Worm (Caenorhabditis elegans) whole organism, L3 larva: ENCODE data around the gene Y48A6B.14.

Experiments
- ceh-82 ChIP-seq: fragments of 150-350 bp; optimal IDR thresholded peaks from 2 replicates; lab custom pipeline; 2014; ENCODE audit warnings: missing biosample characterization, missing genetic modification characterization
- egl-27 ChIP-seq: sonication (generic microtip); optimal IDR thresholded peaks from 4 replicates; lab custom pipeline; 2017; ENCODE audit warnings: missing biosample characterization, missing genetic modification reagents, missing genetic modification characterization
- elt-1 ChIP-seq: fragments of 150-350 bp; optimal IDR thresholded peaks from 2 replicates; lab custom pipeline; 2014; ENCODE audit warnings: missing biosample characterization, missing genetic modification characterization
- elt-3 ChIP-seq, 3 experiments: fragments of 150-350 bp in 1 of 3; sonication (generic microtip) in 2 of 3; optimal IDR thresholded peaks; 2 replicates in 2 of 3; 4 replicates in 1 of 3; lab custom pipeline; 2014 to 2017; ENCODE audit warnings: missing biosample characterization in 3 of 3, missing genetic modification characterization in 3 of 3
- fkh-10 ChIP-seq: sonication (generic microtip); optimal IDR thresholded peaks from 2 replicates; lab custom pipeline; 2017; ENCODE audit warnings: missing biosample characterization, missing genetic modification reagents, missing genetic modification characterization
- fos-1 ChIP-seq: fragments of 150-350 bp; optimal IDR thresholded peaks from 2 replicates; lab custom pipeline; 2014; ENCODE audit warnings: missing biosample characterization, missing genetic modification characterization
- nhr-12 ChIP-seq: fragments of 150-350 bp; optimal IDR thresholded peaks from 2 replicates; lab custom pipeline; 2014; ENCODE audit warnings: missing biosample characterization, missing genetic modification characterization
- nhr-28 ChIP-seq: fragments of 150-350 bp; optimal IDR thresholded peaks from 2 replicates; lab custom pipeline; 2014; ENCODE audit warnings: missing biosample characterization, missing genetic modification characterization
- nhr-67 ChIP-seq: fragments of 150-350 bp; optimal IDR thresholded peaks from 2 replicates; lab custom pipeline; 2014; ENCODE audit warnings: missing biosample characterization, missing genetic modification characterization
- pqm-1 ChIP-seq: fragments of 150-350 bp; optimal IDR thresholded peaks from 2 replicates; lab custom pipeline; 2017; ENCODE audit warnings: missing biosample characterization, missing genetic modification characterization, inconsistent platforms
- unc-39 ChIP-seq: sonication (generic microtip); optimal IDR thresholded peaks from 4 replicates; lab custom pipeline; 2017; ENCODE audit warnings: missing biosample characterization, missing genetic modification characterization
- unc-62 ChIP-seq: fragments of 150-350 bp; sonication (generic microtip); optimal IDR thresholded peaks from 4 replicates; lab custom pipeline; 2014; ENCODE audit warnings: missing biosample characterization, missing genetic modification reagents, missing genetic modification characterization
- zag-1 ChIP-seq: fragments of 150-350 bp; optimal IDR thresholded peaks from 2 replicates; lab custom pipeline; 2014; ENCODE audit warnings: missing biosample characterization, missing genetic modification characterization

- TF ChIP-seq egl-27 (no peak), zag-1 (tag; lab: Kevin White, UChicago) (no peak), elt-3 (tag; optimal IDR thresholded peaks at IDR 0.05; lab: Kevin White, UChicago) (no peak), nhr-12 (tag; lab: Kevin White, UChicago) (no peak), unc-62 (GFP tag; lab: Kevin White, UChicago) (no peak), fkh-10 (GFP tag; lab: Kevin White, UChicago) (no peak), nhr-67 (no peak), pqm-1 (tag; lab: Kevin White, UChicago) (no peak), nhr-28 (tag; lab: Kevin White, UChicago) (no peak), fos-1 (tag; lab: Kevin White, UChicago) (no peak), elt-1 (tag; lab: Kevin White, UChicago) (no peak), unc-39 (tag; lab: Kevin White, UChicago) (no peak), ceh-82 (tag; lab: Kevin White, UChicago) (no peak)
Observed at ce11 chrIII:11053603-11054002, 22.2 kb downstream of the Y48A6B.14 start.
